Fruit fly (Drosophila melanogaster) whole organism, prepupa: ENCODE results near the gene sls.

Experiments used
- CG6792 ChIP-seq: fragments of 200-800 bp; sonication (Bioruptor generic); optimal IDR thresholded peaks from 3 replicates; lab custom pipeline; 2016; ENCODE audit warnings: missing biosample characterization, missing genetic modification characterization
- CG6854 ChIP-seq: fragments of 200-800 bp; sonication (Bioruptor generic); optimal IDR thresholded peaks from 2 replicates; lab custom pipeline; 2017; ENCODE audit warnings: missing biosample characterization, mild to moderate bottlenecking, missing genetic modification characterization
- Eip75B ChIP-seq: fragments of 200-800 bp; sonication (Bioruptor generic); optimal IDR thresholded peaks from 3 replicates; lab custom pipeline; 2016; ENCODE audit warnings: missing biosample characterization, missing genetic modification characterization
- Hr39 ChIP-seq: fragments of 200-800 bp; sonication (Bioruptor generic); optimal IDR thresholded peaks from 2 replicates; lab custom pipeline; 2016; ENCODE audit warnings: missing biosample characterization, missing genetic modification characterization
- esn ChIP-seq: fragments of 200-800 bp; sonication (Bioruptor generic); optimal IDR thresholded peaks from 2 replicates; lab custom pipeline; 2016; ENCODE audit warnings: missing biosample characterization, mild to moderate bottlenecking, missing genetic modification characterization, moderate library complexity

dm6 chr3L:2163608-2164007 is 48.2 kb upstream of the sls start, which contains the start of gene CG15822:
- TF ChIP-seq Hr39 (GFP tag; lab: Kevin White, UChicago) = no peak
- no peak for TF ChIP-seq CG6792
- no peak for TF ChIP-seq esn (GFP tag; lab: Kevin White, UChicago)
- TF ChIP-seq Eip75B (GFP tag; lab: Kevin White, UChicago) = no peak
- no peak for TF ChIP-seq CG6854 (GFP tag; lab: Kevin White, UChicago)
